Worm (Caenorhabditis elegans) whole organism, L4 larva: Measurements from ENCODE around the gene C16C10.4.

Experiments used
- F49E8.2 ChIP-seq: sonication (generic microtip); optimal IDR thresholded peaks from 2 replicates; lab custom pipeline; 2016; ENCODE audit warnings: missing compliant biosample characterization, mild to moderate bottlenecking, missing genetic modification characterization, borderline replicate concordance
- R02D3.7 ChIP-seq: fragments of 150-350 bp; sonication (generic microtip); optimal IDR thresholded peaks from 3 replicates; lab custom pipeline; 2014; ENCODE audit warnings: missing biosample characterization, missing genetic modification characterization
- Y105C5A.15 ChIP-seq: fragments of 200-800 bp; sonication (Bioruptor generic); IDR thresholded peaks from 2 replicates; pipeline ENCODE4 v1.3.6; 2022; ENCODE audit warnings: missing genetic modification characterization, missing compliant biosample characterization
- Y48G9A.11 ChIP-seq: fragments of 200-800 bp; sonication (Bioruptor generic); IDR thresholded peaks from 2 replicates; pipeline ENCODE4 v1.3.6; 2022; ENCODE audit warnings: missing genetic modification reagents, missing genetic modification characterization, missing compliant biosample characterization
- Y5F2A.4 ChIP-seq: fragments of 200-800 bp; sonication (Bioruptor generic); optimal IDR thresholded peaks from 2 replicates; lab custom pipeline; 2018; ENCODE audit warnings: mild to moderate bottlenecking, missing genetic modification characterization, missing compliant biosample characterization
- ZK337.2 ChIP-seq: fragments of 200-800 bp; sonication (Bioruptor generic); IDR thresholded peaks from 2 replicates; pipeline ENCODE4 v1.3.6; 2022; ENCODE audit warnings: missing genetic modification reagents, missing genetic modification characterization, missing compliant biosample characterization
- ZK546.5 ChIP-seq, 2 experiments: sonication (generic microtip); optimal IDR thresholded peaks; 2 replicates each; lab custom pipeline; 2017; ENCODE audit warnings: missing biosample characterization in 2 of 2, missing genetic modification characterization in 2 of 2
- aly-2 ChIP-seq: sonication (generic microtip); optimal IDR thresholded peaks from 2 replicates; lab custom pipeline; 2018; ENCODE audit warnings: missing biosample characterization, missing genetic modification characterization
- ama-1 ChIP-seq: fragments of 150-350 bp; optimal IDR thresholded peaks from 2 replicates; lab custom pipeline; 2014; ENCODE audit warnings: inconsistent platforms, mixed read lengths
- arid-1 ChIP-seq: fragments of 200-800 bp; sonication (Bioruptor generic); conservative IDR thresholded peaks from 2 replicates; pipeline ENCODE4 v1.3.6; 2022; ENCODE audit warnings: missing genetic modification reagents, missing genetic modification characterization, missing compliant biosample characterization
- ceh-20 ChIP-seq: fragments of 200-800 bp; sonication (Bioruptor generic); IDR thresholded peaks from 2 replicates; pipeline ENCODE4 v1.3.6; 2022; ENCODE audit warnings: missing genetic modification reagents, missing genetic modification characterization, missing compliant biosample characterization
- ceh-82 ChIP-seq: sonication (generic microtip); optimal IDR thresholded peaks from 2 replicates; lab custom pipeline; 2017; ENCODE audit warnings: missing biosample characterization, missing genetic modification characterization
- ctbp-1 ChIP-seq: fragments of 200-800 bp; sonication (Bioruptor generic); IDR thresholded peaks from 2 replicates; pipeline ENCODE4 v1.3.6; 2022; ENCODE audit warnings: missing genetic modification reagents, missing genetic modification characterization, missing compliant biosample characterization
- daf-12 ChIP-seq: fragments of 150-350 bp; optimal IDR thresholded peaks from 2 replicates; lab custom pipeline; 2014; ENCODE audit warnings: missing biosample characterization, missing genetic modification reagents, missing genetic modification characterization
- daf-16 ChIP-seq, 3 experiments: sonication (generic microtip); optimal IDR thresholded peaks; 2 replicates each; lab custom pipeline; 2016 to 2017; ENCODE audit warnings: missing genetic modification characterization in 3 of 3, missing genetic modification reagents in 3 of 3, mild to moderate bottlenecking in 2 of 3, missing compliant biosample characterization in 2 of 3, missing biosample characterization in 1 of 3, moderate library complexity in 1 of 3
- dpl-1 ChIP-seq: fragments of 150-350 bp; optimal IDR thresholded peaks from 2 replicates; lab custom pipeline; 2014; ENCODE audit warnings: missing biosample characterization, missing genetic modification reagents, missing genetic modification characterization
- duxl-1 ChIP-seq: sonication (generic microtip); optimal IDR thresholded peaks from 2 replicates; lab custom pipeline; 2016; ENCODE audit warnings: mild to moderate bottlenecking, missing genetic modification characterization, moderate library complexity, missing compliant biosample characterization; ENCODE audit not compliant: poor library complexity
- egl-43 ChIP-seq: fragments of 200-800 bp; sonication (Bioruptor generic); IDR thresholded peaks from 2 replicates; pipeline ENCODE4 v1.3.6; 2022; ENCODE audit warnings: missing genetic modification reagents, missing genetic modification characterization, missing compliant biosample characterization
- fos-1 ChIP-seq: fragments of 150-350 bp; optimal IDR thresholded peaks from 2 replicates; lab custom pipeline; 2014; ENCODE audit warnings: missing biosample characterization, missing genetic modification characterization
- lim-7 ChIP-seq: fragments of 200-800 bp; sonication (Bioruptor generic); IDR thresholded peaks from 2 replicates; pipeline ENCODE4 v1.3.6; 2022; ENCODE audit warnings: missing genetic modification characterization, missing compliant biosample characterization
- lin-1 ChIP-seq: fragments of 200-800 bp; sonication (Bioruptor generic); IDR thresholded peaks from 2 replicates; pipeline ENCODE4 v1.3.6; 2022; ENCODE audit warnings: missing genetic modification reagents, missing genetic modification characterization, missing compliant biosample characterization
- lin-13 ChIP-seq: fragments of 150-350 bp; optimal IDR thresholded peaks from 2 replicates; lab custom pipeline; 2014; ENCODE audit warnings: missing biosample characterization, missing genetic modification reagents, missing genetic modification characterization
- lin-29 ChIP-seq: fragments of 200-800 bp; sonication (Bioruptor generic); IDR thresholded peaks from 2 replicates; pipeline ENCODE4 v1.3.6; 2022; ENCODE audit warnings: missing genetic modification reagents, missing genetic modification characterization, missing compliant biosample characterization
- lin-38 ChIP-seq: fragments of 200-800 bp; sonication (Bioruptor generic); IDR thresholded peaks from 2 replicates; pipeline ENCODE4 v1.3.6; 2022; ENCODE audit warnings: missing genetic modification reagents, missing genetic modification characterization, missing compliant biosample characterization
- mdl-1 ChIP-seq, 2 experiments: fragments of 150-350 bp in 1 of 2; sonication (generic microtip) in 1 of 2; optimal IDR thresholded peaks; 2 replicates each; lab custom pipeline; 2014 to 2017; ENCODE audit warnings: missing biosample characterization in 2 of 2, missing genetic modification characterization in 2 of 2
- nhr-237 ChIP-seq: sonication (generic microtip); optimal IDR thresholded peaks from 2 replicates; lab custom pipeline; 2017; ENCODE audit warnings: missing biosample characterization, missing genetic modification characterization
- nhr-28 ChIP-seq: fragments of 150-350 bp; optimal IDR thresholded peaks from 2 replicates; lab custom pipeline; 2014; ENCODE audit warnings: missing biosample characterization, missing genetic modification characterization
- nhr-41 ChIP-seq: fragments of 200-800 bp; sonication (Bioruptor generic); IDR thresholded peaks from 2 replicates; pipeline ENCODE4 v1.3.6; 2022; ENCODE audit warnings: missing genetic modification reagents, missing genetic modification characterization, missing compliant biosample characterization
- nhr-6 ChIP-seq: fragments of 150-350 bp; optimal IDR thresholded peaks from 2 replicates; lab custom pipeline; 2014; ENCODE audit warnings: missing biosample characterization, missing genetic modification characterization
- pha-4 ChIP-seq, 2 experiments: fragments of 150-350 bp in 1 of 2; fragments of 200-800 bp in 1 of 2; sonication (Bioruptor generic) in 1 of 2; IDR thresholded peaks in 1 of 2; optimal IDR thresholded peaks in 1 of 2; 2 replicates each; pipeline versions ENCODE4 v1.3.6 to Lab custom; 2014 to 2022; ENCODE audit warnings: missing genetic modification characterization in 2 of 2, missing genetic modification reagents in 2 of 2, missing biosample characterization in 1 of 2, missing compliant biosample characterization in 1 of 2
- pqm-1 ChIP-seq: sonication (generic microtip); optimal IDR thresholded peaks from 2 replicates; lab custom pipeline; 2017; ENCODE audit warnings: missing biosample characterization, missing genetic modification characterization
- rbr-2 ChIP-seq: sonication (generic microtip); optimal IDR thresholded peaks from 2 replicates; lab custom pipeline; 2016; ENCODE audit warnings: missing genotype, missing genetic modification characterization, missing compliant biosample characterization
- sdz-12 ChIP-seq: fragments of 200-800 bp; sonication (Bioruptor generic); optimal IDR thresholded peaks from 2 replicates; lab custom pipeline; 2018; ENCODE audit warnings: mild to moderate bottlenecking, missing genetic modification characterization, missing compliant biosample characterization
- snpc-1.2 ChIP-seq: fragments of 200-800 bp; sonication (Bioruptor generic); IDR thresholded peaks from 2 replicates; pipeline ENCODE4 v1.3.6; 2022; ENCODE audit warnings: missing genetic modification reagents, missing genetic modification characterization, missing compliant biosample characterization
- snpc-4 ChIP-seq: fragments of 150-350 bp; optimal IDR thresholded peaks from 2 replicates; lab custom pipeline; 2014; ENCODE audit warnings: missing biosample characterization, missing genetic modification characterization
- tag-97 ChIP-seq: fragments of 200-800 bp; sonication (Bioruptor generic); IDR thresholded peaks from 2 replicates; pipeline ENCODE4 v1.3.6; 2022; ENCODE audit warnings: missing genetic modification characterization, missing compliant biosample characterization
- unc-130 ChIP-seq: sonication (generic microtip); optimal IDR thresholded peaks from 2 replicates; lab custom pipeline; 2016; ENCODE audit warnings: missing genetic modification reagents, missing genetic modification characterization, missing compliant biosample characterization
- unc-62 ChIP-seq, 3 experiments: fragments of 150-350 bp in 1 of 3; sonication (generic microtip); optimal IDR thresholded peaks in 2 of 3; peaks in 1 of 3; 1 replicate in 1 of 3; 2 replicates in 2 of 3; lab custom pipeline; 2014 to 2017; ENCODE audit warnings: missing biosample characterization in 3 of 3, missing genetic modification characterization in 3 of 3, missing genetic modification reagents in 3 of 3, missing genotype in 1 of 3
- zag-1 ChIP-seq: fragments of 150-350 bp; optimal IDR thresholded peaks from 2 replicates; lab custom pipeline; 2014; ENCODE audit warnings: missing biosample characterization, missing genetic modification characterization
- zfp-2 ChIP-seq: sonication (generic microtip); optimal IDR thresholded peaks from 2 replicates; lab custom pipeline; 2016; ENCODE audit warnings: mild to moderate bottlenecking, missing genetic modification characterization, missing compliant biosample characterization
- zip-2 ChIP-seq: fragments of 150-350 bp; optimal IDR thresholded peaks from 2 replicates; lab custom pipeline; 2014; ENCODE audit warnings: missing biosample characterization, missing genetic modification characterization
- ztf-11 ChIP-seq: fragments of 150-350 bp; optimal IDR thresholded peaks from 2 replicates; lab custom pipeline; 2014; ENCODE audit warnings: missing biosample characterization, missing genetic modification characterization

Gene C16C10.4

DNA sequence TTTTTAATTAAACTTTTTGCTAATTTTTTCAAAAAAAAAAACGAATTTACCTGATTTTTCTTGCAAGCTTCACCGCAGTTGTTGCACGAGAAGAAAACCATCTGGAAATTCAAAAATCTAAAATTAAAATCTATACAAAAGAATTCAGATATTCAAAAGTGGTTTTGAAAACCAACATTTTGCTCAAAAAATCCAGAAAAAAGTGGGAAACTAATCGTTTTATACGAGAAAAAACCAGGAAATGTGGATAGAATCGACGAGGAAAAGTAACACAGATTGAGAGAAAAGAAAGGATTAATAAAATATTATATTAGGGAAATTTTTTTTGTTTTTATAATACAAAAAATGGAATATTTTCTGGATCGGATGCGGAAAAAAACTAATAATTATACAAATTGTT is 7.1 kb upstream of the C16C10.4 start, which contains the start of gene C16C10.8:
TSS of gene C16C10.8 (minus strand) at position 101 of the 400 bp plus-strand sequence.
- TF ChIP-seq ceh-20 (GFP tag; lab: Robert Waterston, UW) = no peak
- no peak for TF ChIP-seq lin-1 (GFP tag; lab: Robert Waterston, UW)
- no peak for TF ChIP-seq lin-13 (GFP tag; lab: Kevin White, UChicago)
- TF ChIP-seq rbr-2 (tag; lab: Kevin White, UChicago) = no peak
- no peak for TF ChIP-seq nhr-28
- no peak for TF ChIP-seq zfp-2
- TF ChIP-seq lim-7 (GFP tag; lab: Robert Waterston, UW) = no peak

DNA sequence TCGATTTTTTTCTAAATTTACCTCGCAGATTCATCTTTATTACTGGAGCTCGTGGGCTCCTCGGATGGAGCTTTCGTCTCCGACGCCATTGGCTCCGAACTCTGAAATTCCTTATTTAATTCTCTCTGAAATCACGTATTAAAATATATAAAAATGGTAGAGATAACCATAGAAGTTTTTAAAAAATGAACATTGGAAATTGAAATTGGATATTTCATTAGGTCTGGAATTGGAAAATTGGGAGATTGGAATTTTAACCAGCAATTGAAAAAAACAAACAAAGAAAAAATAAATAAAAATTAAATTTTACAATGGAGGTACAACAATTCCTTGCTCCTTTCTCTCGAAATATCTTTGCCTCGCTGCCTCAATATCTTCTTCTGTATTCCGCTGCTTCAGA is 4.4 kb upstream of the C16C10.4 start, which contains the start of gene rnf-5:
TSS of gene rnf-5 (minus strand) at position 101 of the 400 bp plus-strand sequence.
- no peak for TF ChIP-seq nhr-41
- TF ChIP-seq pqm-1 (tag; lab: Kevin White, UChicago) = no peak
- TF ChIP-seq ctbp-1 (GFP tag; lab: Robert Waterston, UW) = no peak
- no peak for TF ChIP-seq aly-2 (tag; lab: Kevin White, UChicago)
- no peak for TF ChIP-seq R02D3.7 (tag; lab: Kevin White, UChicago)
- TF ChIP-seq duxl-1 (tag; lab: Kevin White, UChicago) = no peak
- TF ChIP-seq unc-62 (GFP tag; optimal IDR thresholded peaks at IDR 0.05 in 1 of 2; lab: Kevin White, UChicago) = no peak
- TF ChIP-seq unc-62 (tag; optimal IDR thresholded peaks at IDR 0.05; lab: Kevin White, UChicago) = no peak
- TF ChIP-seq snpc-4 = no peak

DNA sequence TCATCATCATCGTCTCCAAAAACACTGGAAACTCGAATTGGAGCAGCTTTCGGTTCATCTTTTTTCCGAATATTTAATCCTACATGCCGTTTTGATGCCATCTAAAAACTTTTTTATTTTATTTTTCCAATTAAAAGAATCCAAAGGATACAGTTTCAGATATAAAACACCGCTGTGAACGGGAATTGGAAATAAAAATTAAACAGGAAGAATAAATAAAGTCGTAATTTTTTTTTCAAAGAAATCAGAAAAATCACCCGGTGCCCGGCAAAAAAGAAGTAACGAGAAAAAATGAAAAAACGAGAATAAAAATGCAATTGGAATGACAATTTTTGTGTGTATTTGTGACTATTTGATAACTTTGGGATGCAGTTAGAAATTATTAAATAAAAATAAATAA is 2.5 kb upstream of the C16C10.4 start, which contains the start of gene ccdc-55:
TSS of gene ccdc-55 (minus strand) at position 101 of the 400 bp plus-strand sequence.
- TF ChIP-seq ztf-11 (no peak), fos-1 (tag; lab: Kevin White, UChicago) (no peak), daf-12 (no peak), nhr-237 (tag; lab: Kevin White, UChicago) (no peak), tag-97 (GFP tag; lab: Robert Waterston, UW) (no peak), zip-2 (tag; lab: Kevin White, UChicago) (no peak), ceh-82 (tag; lab: Kevin White, UChicago) (no peak), zfp-2 (no peak), R02D3.7 (tag; lab: Kevin White, UChicago) (no peak), ZK337.2 (GFP tag; lab: Robert Waterston, UW) (no peak), ZK546.5 (tag; optimal IDR thresholded peaks at IDR 0.05; lab: Kevin White, UChicago) (no peak), lin-13 (GFP tag; lab: Kevin White, UChicago) (no peak), unc-62 (GFP tag; optimal IDR thresholded peaks at IDR 0.05 in 1 of 2; lab: Kevin White, UChicago) (no peak), unc-62 (tag; optimal IDR thresholded peaks at IDR 0.05; lab: Kevin White, UChicago) (no peak), mdl-1 (tag; optimal IDR thresholded peaks at IDR 0.05; lab: Kevin White, UChicago) (no peak), zag-1 (no peak), lin-29 (GFP tag; lab: Robert Waterston, UW) (no peak), sdz-12 (GFP tag; lab: Kevin White, UChicago) (no peak), nhr-6 (no peak), ctbp-1 (GFP tag; lab: Robert Waterston, UW) (no peak)

DNA sequence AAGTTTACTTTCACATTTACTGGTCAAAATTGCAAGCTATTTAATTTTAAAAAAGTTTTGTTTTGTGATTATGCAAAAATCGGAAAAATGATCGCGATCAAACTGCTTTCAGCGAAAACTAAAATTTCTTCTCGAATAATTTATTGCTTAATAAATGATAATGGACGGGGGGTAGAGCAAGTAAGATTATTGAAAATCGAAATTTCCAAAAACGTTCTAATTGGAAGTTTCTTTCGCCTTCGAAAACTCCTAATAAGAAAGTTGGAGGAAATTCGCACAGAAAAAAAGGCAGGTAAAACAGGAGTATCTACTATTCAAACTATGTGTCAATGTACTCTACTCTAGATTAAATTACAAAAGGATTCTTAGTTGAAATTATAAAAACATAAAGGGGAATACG is 1.1 kb downstream of the C16C10.4 start:
- TF ChIP-seq pha-4 (GFP tag; IDR thresholded peaks at IDR 0.05; lab: Robert Waterston, UW) (0 out of 2 replicates have a peak, but pooled peaks have one; percentile 56), pha-4 (tag; optimal IDR thresholded peaks at IDR 0.05; lab: Kevin White, UChicago) (no peak), unc-130 (peak; percentile 45), ctbp-1 (GFP tag; lab: Robert Waterston, UW) (0 out of 2 replicates have a peak, but pooled peaks have one; percentile 29), daf-16 (GFP tag; optimal IDR thresholded peaks at IDR 0.05; lab: Kevin White, UChicago) (peak in 1 of 2 experiments; percentile 36), daf-16 (tag; optimal IDR thresholded peaks at IDR 0.05; lab: Kevin White, UChicago) (no peak), egl-43 (GFP tag; lab: Robert Waterston, UW) (peak; percentile 30; the same call in 1 of the 2 replicates), Y5F2A.4 (peak; percentile 18), sdz-12 (GFP tag; lab: Kevin White, UChicago) (no peak), arid-1 (peak; percentile 45; the same call in 1 of the 2 replicates), snpc-1.2 (GFP tag; lab: Robert Waterston, UW) (peak; percentile 66; the same call in 1 of the 2 replicates), zag-1 (no peak), ama-1 (lab: Kevin White, UChicago) (no peak), lin-1 (GFP tag; lab: Robert Waterston, UW) (peak; percentile 39; the same call in 1 of the 2 replicates), dpl-1 (GFP tag; lab: Kevin White, UChicago) (no peak), lim-7 (GFP tag; lab: Robert Waterston, UW) (0 out of 2 replicates have a peak, but pooled peaks have one; percentile 6), F49E8.2 (tag; lab: Kevin White, UChicago) (peak; percentile 83), aly-2 (tag; lab: Kevin White, UChicago) (peak; percentile 84), lin-38 (GFP tag; lab: Robert Waterston, UW) (peak; percentile 68), Y48G9A.11 (GFP tag; lab: Robert Waterston, UW) (peak; percentile 60), Y105C5A.15 (GFP tag; lab: Robert Waterston, UW) (0 out of 2 replicates have a peak, but pooled peaks have one; percentile 63)
